Fruit fly (Drosophila melanogaster): ENCODE measurements around the gene Btk.
A peak's percentile ranks its signal among the peaks of the same experiment; 100 is the strongest.

Gene Btk

DNA sequence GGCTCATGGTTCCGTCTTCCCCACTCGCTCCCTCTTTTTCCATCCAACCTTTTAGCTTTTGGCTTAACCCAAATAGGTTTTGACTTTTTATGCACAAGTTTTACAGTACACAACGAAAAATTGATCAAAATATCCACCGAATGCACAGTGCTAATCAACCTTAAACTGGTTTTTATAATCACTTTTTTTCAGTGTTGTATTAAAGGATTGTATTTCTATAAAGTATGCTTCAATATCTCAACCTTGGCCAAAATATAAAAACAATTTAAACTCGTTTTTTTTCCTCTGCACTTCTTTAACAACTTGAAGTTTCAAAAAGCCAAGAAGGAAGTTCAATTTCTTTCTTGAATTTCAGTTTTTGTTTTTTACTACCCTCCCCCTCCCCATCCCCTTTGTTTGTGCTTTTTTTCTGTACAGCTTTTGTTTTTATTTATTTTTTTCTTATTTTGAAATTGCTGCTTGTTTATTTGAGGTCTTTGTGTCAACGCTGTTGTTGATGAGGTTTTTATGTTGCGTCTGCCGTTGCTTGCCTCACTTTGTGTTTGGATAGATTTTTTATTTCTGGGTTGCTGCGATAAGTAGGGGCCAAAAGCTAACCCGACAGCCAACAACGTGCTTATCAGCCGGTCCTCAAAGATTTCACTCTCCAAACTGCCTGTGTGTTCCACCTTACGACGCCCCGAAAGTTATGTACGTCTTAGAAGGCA lies 15.8 kb downstream of the Btk start (continued):
- TF ChIP-seq Dfd (GFP tag; optimal IDR thresholded peaks at IDR 0.05) (no peak), CG2199 (GFP tag; IDR thresholded peaks at IDR 0.05) (no peak), CG2678 (tag; optimal IDR thresholded peaks at IDR 0.05) (peak; percentile 19), az2 (GFP tag; optimal IDR thresholded peaks at IDR 0.05) (peak; percentile 6), jigr1 (GFP tag; IDR thresholded peaks at IDR 0.05) (no peak), CG12744 (GFP tag; optimal IDR thresholded peaks at IDR 0.05) (no peak), Hr51 (GFP tag; optimal IDR thresholded peaks at IDR 0.05) (peak in 1 of 2 experiments; percentile 13), CG7839 (tag; optimal IDR thresholded peaks at IDR 0.05) (peak; percentile 41), Awh (GFP tag; IDR thresholded peaks at IDR 0.05) (peak; percentile 45; the same call in 1 of the 2 replicates), CG15601 (tag; optimal IDR thresholded peaks at IDR 0.05) (peak; percentile 10), Lhr (GFP tag; optimal IDR thresholded peaks at IDR 0.05) (no peak), Eip74EF (GFP tag; optimal IDR thresholded peaks at IDR 0.05) (peak in 1 of 2 experiments; percentile 20), CG17359 (tag; optimal IDR thresholded peaks at IDR 0.05) (peak; percentile 44), unpg (GFP tag; optimal IDR thresholded peaks at IDR 0.05) (peak; percentile 38), CG34224 (GFP tag; IDR thresholded peaks at IDR 0.05; ENCODE audit: partially characterized antibody) (no peak), CG32532 (GFP tag; IDR thresholded peaks at IDR 0.05) (no peak), Asciz (GFP tag; optimal IDR thresholded peaks at IDR 0.05) (peak; percentile 58), CG2712 (tag; optimal IDR thresholded peaks at IDR 0.05) (peak; percentile 30), sim (GFP tag; IDR thresholded peaks at IDR 0.05) (no peak), Ada2b (GFP tag; IDR thresholded peaks at IDR 0.05) (0 out of 2 replicates have a peak, but pooled peaks have one; percentile 16), eve (GFP tag; optimal IDR thresholded peaks at IDR 0.05) (peak in 1 of 2 experiments; percentile 80), nmo (GFP tag; optimal IDR thresholded peaks at IDR 0.05) (peak; percentile 33), fd96Cb (tag; optimal IDR thresholded peaks at IDR 0.05) (peak; percentile 31), CG30403 (GFP tag; optimal IDR thresholded peaks at IDR 0.05) (peak; percentile 12), dmrt99B (tag; optimal IDR thresholded peaks at IDR 0.05) (peak; percentile 43), Abd-B (GFP tag; optimal IDR thresholded peaks at IDR 0.05) (peak; percentile 3), CG18262 (tag; optimal IDR thresholded peaks at IDR 0.05) (peak; percentile 43), CG12659 (GFP tag; optimal IDR thresholded peaks at IDR 0.05) (peak; percentile 8), CG10267 (tag; optimal IDR thresholded peaks at IDR 0.05) (peak; percentile 3), Xbp1 (GFP tag; optimal IDR thresholded peaks at IDR 0.05) (peak; percentile 35), CG10979 (tag; optimal IDR thresholded peaks at IDR 0.05) (peak; percentile 29), Ssrp (tag; optimal IDR thresholded peaks at IDR 0.05) (peak; percentile 29), Fer2 (tag; optimal IDR thresholded peaks at IDR 0.05) (no peak), crol (GFP tag; IDR thresholded peaks at IDR 0.05) (0 out of 2 replicates have a peak, but pooled peaks have one; percentile 1), CG7556 (GFP tag; optimal IDR thresholded peaks at IDR 0.05) (peak; percentile 22), dpn (GFP tag; optimal IDR thresholded peaks at IDR 0.05) (peak in 1 of 2 experiments; percentile 3), CG17568 (GFP tag; optimal IDR thresholded peaks at IDR 0.05) (peak; percentile 15), CG10431 (GFP tag; optimal IDR thresholded peaks at IDR 0.05) (peak; percentile 34), hbn (GFP tag; IDR thresholded peaks at IDR 0.05; ENCODE audit: partially characterized antibody) (no peak), Blimp-1 (GFP tag; optimal IDR thresholded peaks at IDR 0.05) (peak; percentile 32), z (GFP tag; IDR thresholded peaks at IDR 0.05) (no peak), CG3407 (GFP tag; optimal IDR thresholded peaks at IDR 0.05) (peak; percentile 17), Hr78 (GFP tag; optimal IDR thresholded peaks at IDR 0.05) (peak in 1 of 2 experiments; percentile 37), CG31441 (GFP tag; IDR thresholded peaks at IDR 0.05) (peak; percentile 49), Usf (GFP tag; optimal IDR thresholded peaks at IDR 0.05) (no peak), CG17361 (GFP tag; IDR thresholded peaks at IDR 0.05) (0 out of 3 replicates have a peak, but pooled peaks have one; percentile 20), CG5180 (GFP tag; optimal IDR thresholded peaks at IDR 0.05) (peak; percentile 33)

All from whole organism, embryonic.